Worm (Caenorhabditis elegans) whole organism, young adult: ENCODE results near the gene cpg-4.

Source experiments
- B0261.1 ChIP-seq: sonication (generic microtip); optimal IDR thresholded peaks from 2 replicates; lab custom pipeline; 2016; ENCODE audit warnings: mild to moderate bottlenecking, missing genetic modification characterization, moderate library complexity, missing compliant biosample characterization
- C06A6.2 ChIP-seq: fragments of 200-800 bp; sonication (Bioruptor generic); conservative IDR thresholded peaks from 2 replicates; pipeline ENCODE4 v1.3.6; 2022; ENCODE audit warnings: missing genetic modification characterization, missing compliant biosample characterization
- D2030.7 ChIP-seq: fragments of 200-800 bp; sonication (Bioruptor generic); IDR thresholded peaks from 2 replicates; pipeline ENCODE4 v1.3.6; 2022; ENCODE audit warnings: missing genetic modification reagents, missing genetic modification characterization, missing compliant biosample characterization
- F39B2.1 ChIP-seq: fragments of 200-800 bp; sonication (Bioruptor generic); IDR thresholded peaks from 2 replicates; pipeline ENCODE4 v1.3.6; 2022; ENCODE audit warnings: missing genetic modification reagents, missing genetic modification characterization, missing compliant biosample characterization
- F49E8.2 ChIP-seq: sonication (generic microtip); optimal IDR thresholded peaks from 3 replicates; lab custom pipeline; 2017; ENCODE audit warnings: missing genetic modification characterization, mild to moderate bottlenecking, missing compliant biosample characterization, antibody characterized with exemption, moderate library complexity; ENCODE audit not compliant: insufficient read depth
- F55B11.4 ChIP-seq: sonication (generic microtip); optimal IDR thresholded peaks from 2 replicates; lab custom pipeline; 2016; ENCODE audit warnings: missing compliant biosample characterization, missing genetic modification characterization, borderline replicate concordance; ENCODE audit not compliant: insufficient read depth
- Y53F4B.3 ChIP-seq: fragments of 200-800 bp; sonication (Bioruptor generic); IDR thresholded peaks from 2 replicates; pipeline ENCODE4 v1.3.6; 2022; ENCODE audit warnings: missing genetic modification reagents, missing genetic modification characterization, missing compliant biosample characterization
- Y56A3A.18 ChIP-seq: fragments of 200-800 bp; sonication (Bioruptor generic); IDR thresholded peaks from 2 replicates; pipeline ENCODE4 v1.3.6; 2022; ENCODE audit warnings: missing genetic modification reagents, missing genetic modification characterization, missing compliant biosample characterization
- Y79H2A.3 ChIP-seq: fragments of 200-800 bp; sonication (Bioruptor generic); conservative IDR thresholded peaks from 2 replicates; pipeline ENCODE4 v1.3.6; 2022; ENCODE audit warnings: missing genetic modification reagents, missing genetic modification characterization, missing compliant biosample characterization
- Y95B8A.8 ChIP-seq: fragments of 200-800 bp; sonication (Bioruptor generic); IDR thresholded peaks from 2 replicates; pipeline ENCODE4 v1.3.6; 2022; ENCODE audit warnings: missing genetic modification reagents, missing genetic modification characterization, missing compliant biosample characterization
- aptf-3 ChIP-seq: fragments of 200-800 bp; sonication (Bioruptor generic); IDR thresholded peaks from 2 replicates; pipeline ENCODE4 v1.3.6; 2022; ENCODE audit warnings: missing genetic modification characterization, missing compliant biosample characterization
- atf-7 ChIP-seq: sonication (generic microtip); optimal IDR thresholded peaks from 2 replicates; lab custom pipeline; 2017; ENCODE audit warnings: mild to moderate bottlenecking, missing genetic modification characterization, missing compliant biosample characterization
- athp-1 ChIP-seq: sonication (generic microtip); optimal IDR thresholded peaks from 2 replicates; lab custom pipeline; 2017; ENCODE audit warnings: mild to moderate bottlenecking, missing genetic modification characterization, missing compliant biosample characterization
- attf-3 ChIP-seq: fragments of 200-800 bp; sonication (Bioruptor generic); conservative IDR thresholded peaks from 2 replicates; pipeline ENCODE4 v1.3.6; 2022; ENCODE audit warnings: missing genetic modification reagents, missing genetic modification characterization, missing compliant biosample characterization
- attf-6 ChIP-seq: fragments of 200-800 bp; sonication (Bioruptor generic); IDR thresholded peaks from 2 replicates; pipeline ENCODE4 v1.3.6; 2022; ENCODE audit warnings: missing genetic modification reagents, missing genetic modification characterization, missing compliant biosample characterization
- bed-2 ChIP-seq: fragments of 200-800 bp; sonication (Bioruptor generic); IDR thresholded peaks from 2 replicates; pipeline ENCODE4 v1.3.6; 2022; ENCODE audit warnings: missing genetic modification reagents, missing genetic modification characterization, missing compliant biosample characterization
- ccch-3 ChIP-seq: fragments of 200-800 bp; sonication (Bioruptor generic); optimal IDR thresholded peaks from 2 replicates; lab custom pipeline; 2018; ENCODE audit warnings: mild to moderate bottlenecking, missing genetic modification characterization, missing compliant biosample characterization
- cebp-1 ChIP-seq, 2 experiments: fragments of 200-800 bp in 1 of 2; sonication (Bioruptor generic) in 1 of 2; sonication (generic microtip) in 1 of 2; IDR thresholded peaks in 1 of 2; optimal IDR thresholded peaks in 1 of 2; 2 replicates each; pipeline versions ENCODE4 v1.3.6 to Lab custom; 2017 to 2022; ENCODE audit warnings: missing compliant biosample characterization in 2 of 2, missing genetic modification characterization in 2 of 2, mild to moderate bottlenecking in 1 of 2, missing genetic modification reagents in 1 of 2, moderate library complexity in 1 of 2
- cebp-2 ChIP-seq: fragments of 200-800 bp; sonication (Bioruptor generic); IDR thresholded peaks from 2 replicates; pipeline ENCODE4 v1.3.6; 2022; ENCODE audit warnings: missing genetic modification characterization, missing compliant biosample characterization
- ceh-40 ChIP-seq: fragments of 200-800 bp; sonication (Bioruptor generic); IDR thresholded peaks from 2 replicates; pipeline ENCODE4 v1.3.6; 2022; ENCODE audit warnings: missing genetic modification characterization, missing compliant biosample characterization
- ceh-58 ChIP-seq: fragments of 200-800 bp; sonication (Bioruptor generic); IDR thresholded peaks from 2 replicates; pipeline ENCODE4 v1.3.6; 2022; ENCODE audit warnings: missing genetic modification characterization, missing compliant biosample characterization
- dpff-1 ChIP-seq: sonication (generic microtip); optimal IDR thresholded peaks from 2 replicates; lab custom pipeline; 2017; ENCODE audit warnings: mild to moderate bottlenecking, missing genetic modification characterization, missing compliant biosample characterization
- dpl-1 ChIP-seq: fragments of 150-350 bp; optimal IDR thresholded peaks from 2 replicates; lab custom pipeline; 2014; ENCODE audit warnings: missing biosample characterization, missing genetic modification reagents, missing genetic modification characterization
- hlh-26 ChIP-seq: fragments of 200-800 bp; sonication (Bioruptor generic); conservative IDR thresholded peaks from 2 replicates; pipeline ENCODE4 v1.3.6; 2022; ENCODE audit warnings: missing genetic modification reagents, missing genetic modification characterization, missing compliant biosample characterization
- hmg-1.2 ChIP-seq: fragments of 200-800 bp; sonication (Bioruptor generic); IDR thresholded peaks from 2 replicates; pipeline ENCODE4 v1.3.6; 2022; ENCODE audit warnings: missing genetic modification reagents, missing genetic modification characterization, missing compliant biosample characterization
- hmg-20 ChIP-seq: fragments of 200-800 bp; sonication (Bioruptor generic); IDR thresholded peaks from 2 replicates; pipeline ENCODE4 v1.3.6; 2022; ENCODE audit warnings: missing genetic modification reagents, missing genetic modification characterization, missing compliant biosample characterization
- hsf-1 ChIP-seq: fragments of 200-800 bp; sonication (Bioruptor generic); IDR thresholded peaks from 2 replicates; pipeline ENCODE4 v1.3.6; 2022; ENCODE audit warnings: missing genetic modification reagents, missing genetic modification characterization, missing compliant biosample characterization
- lin-40 ChIP-seq: sonication (generic microtip); optimal IDR thresholded peaks from 2 replicates; lab custom pipeline; 2016; ENCODE audit warnings: missing genetic modification characterization, mild to moderate bottlenecking, missing compliant biosample characterization, missing genotype, missing genetic modification reagents
- lin-54 ChIP-seq: fragments of 200-800 bp; sonication (Bioruptor generic); optimal IDR thresholded peaks from 2 replicates; lab custom pipeline; 2018; ENCODE audit warnings: mild to moderate bottlenecking, missing genetic modification characterization, missing compliant biosample characterization
- lir-1 ChIP-seq: fragments of 200-800 bp; sonication (Bioruptor generic); conservative IDR thresholded peaks from 2 replicates; pipeline ENCODE4 v1.3.6; 2022; ENCODE audit warnings: missing genetic modification reagents, missing genetic modification characterization, missing compliant biosample characterization
- madf-8 ChIP-seq: fragments of 200-800 bp; sonication (Bioruptor generic); conservative IDR thresholded peaks from 2 replicates; pipeline ENCODE4 v1.3.6; 2022; ENCODE audit warnings: missing genetic modification reagents, missing genetic modification characterization, missing compliant biosample characterization
- mxl-1 ChIP-seq: sonication (generic microtip); optimal IDR thresholded peaks from 2 replicates; lab custom pipeline; 2016; ENCODE audit warnings: missing genetic modification characterization, missing compliant biosample characterization
- nhr-90 ChIP-seq: sonication (generic microtip); optimal IDR thresholded peaks from 2 replicates; lab custom pipeline; 2016; ENCODE audit warnings: missing genotype, mild to moderate bottlenecking, missing genetic modification characterization, missing compliant biosample characterization
- pbrm-1 ChIP-seq: fragments of 200-800 bp; sonication (Bioruptor generic); IDR thresholded peaks from 2 replicates; pipeline ENCODE4 v1.3.6; 2022; ENCODE audit warnings: missing genetic modification reagents, missing genetic modification characterization, missing compliant biosample characterization
- rpc-1 ChIP-seq, 2 experiments: fragments of 150-350 bp in 1 of 2; sonication (generic microtip) in 1 of 2; optimal IDR thresholded peaks; 2 replicates each; lab custom pipeline; 2014 to 2018; ENCODE audit warnings: missing biosample characterization in 1 of 2, missing genetic modification characterization in 1 of 2, missing genetic modification reagents in 1 of 2, missing genotype in 1 of 2
- snpc-1.1 ChIP-seq: sonication (generic microtip); optimal IDR thresholded peaks from 2 replicates; lab custom pipeline; 2017; ENCODE audit warnings: missing genetic modification characterization, mild to moderate bottlenecking, missing compliant biosample characterization, antibody characterized with exemption, moderate library complexity, missing genotype, missing genetic modification reagents; ENCODE audit not compliant: insufficient read depth
- snpc-1.3 ChIP-seq: sonication (generic microtip); optimal IDR thresholded peaks from 2 replicates; lab custom pipeline; 2017; ENCODE audit warnings: missing genetic modification characterization, mild to moderate bottlenecking, missing compliant biosample characterization, antibody characterized with exemption, moderate library complexity, missing genotype, missing genetic modification reagents; ENCODE audit not compliant: insufficient read depth
- snpc-4 ChIP-seq, 5 experiments: fragments of 150-350 bp in 1 of 5; sonication (generic microtip) in 4 of 5; optimal IDR thresholded peaks; 2 replicates each; lab custom pipeline; 2014 to 2018; ENCODE audit warnings: missing genetic modification characterization in 5 of 5, missing biosample characterization in 3 of 5, antibody characterized with exemption in 2 of 5, mild to moderate bottlenecking in 2 of 5, missing compliant biosample characterization in 2 of 5, missing genotype in 2 of 5, moderate library complexity in 2 of 5, missing genetic modification reagents in 1 of 5
- sptf-2 ChIP-seq: fragments of 200-800 bp; sonication (Bioruptor generic); optimal IDR thresholded peaks from 2 replicates; lab custom pipeline; 2018; ENCODE audit warnings: mild to moderate bottlenecking, missing genetic modification characterization, missing compliant biosample characterization
- tbp1 ChIP-seq: fragments of 200-800 bp; sonication (Bioruptor generic); optimal IDR thresholded peaks from 2 replicates; lab custom pipeline; 2018; ENCODE audit warnings: mild to moderate bottlenecking, missing genetic modification characterization, missing compliant biosample characterization
- tbx-9 ChIP-seq: sonication (generic microtip); optimal IDR thresholded peaks from 2 replicates; lab custom pipeline; 2016; ENCODE audit warnings: borderline replicate concordance, missing genetic modification characterization, inconsistent platforms, missing compliant biosample characterization
- tlf-1 ChIP-seq: fragments of 200-800 bp; sonication (Bioruptor generic); optimal IDR thresholded peaks from 2 replicates; lab custom pipeline; 2018; ENCODE audit warnings: mild to moderate bottlenecking, missing genetic modification characterization, missing compliant biosample characterization
- unc-130 ChIP-seq: sonication (generic microtip); optimal IDR thresholded peaks from 2 replicates; lab custom pipeline; 2016; ENCODE audit warnings: missing genetic modification reagents, missing genetic modification characterization, missing compliant biosample characterization
- zim-3 ChIP-seq: sonication (generic microtip); optimal IDR thresholded peaks from 2 replicates; lab custom pipeline; 2017; ENCODE audit warnings: mild to moderate bottlenecking, missing genetic modification characterization, moderate library complexity, missing compliant biosample characterization
- ztf-25 ChIP-seq: fragments of 200-800 bp; sonication (Bioruptor generic); IDR thresholded peaks from 2 replicates; pipeline ENCODE4 v1.3.6; 2022; ENCODE audit warnings: missing genetic modification reagents, missing genetic modification characterization, missing compliant biosample characterization
- ztf-6 ChIP-seq: fragments of 200-800 bp; sonication (Bioruptor generic); IDR thresholded peaks from 2 replicates; pipeline ENCODE4 v1.3.6; 2022; ENCODE audit warnings: missing genetic modification reagents, missing genetic modification characterization, missing compliant biosample characterization

cpg-4 gene

ce11 chrV:6018944-6019450 lies 22.8 kb downstream of the cpg-4 start, which contains the start of gene picc-1 (continued):
- TF ChIP-seq bed-2 (GFP tag; lab: Robert Waterston, UW): no peak
- TF ChIP-seq F39B2.1: no peak
- TF ChIP-seq sptf-2 (GFP tag; lab: Kevin White, UChicago): no peak
- no peak for TF ChIP-seq lir-1 (GFP tag; lab: Robert Waterston, UW)
- TF ChIP-seq lin-40 (tag; lab: Kevin White, UChicago): peak; percentile 25
- no peak for TF ChIP-seq ceh-58 (GFP tag; lab: Robert Waterston, UW)
- TF ChIP-seq F49E8.2: no peak
- no peak for TF ChIP-seq aptf-3
- TF ChIP-seq lin-54 (GFP tag; lab: Kevin White, UChicago): peak; percentile 29
- TF ChIP-seq tlf-1 (GFP tag; lab: Kevin White, UChicago): no peak
- TF ChIP-seq Y56A3A.18: 0 out of 2 replicates have a peak, but pooled peaks have one; percentile 23
- TF ChIP-seq nhr-90 (tag; lab: Kevin White, UChicago): no peak
- no peak for TF ChIP-seq F55B11.4 (tag; lab: Kevin White, UChicago)
- peak; percentile 34; the same call in 1 of the 2 replicates for TF ChIP-seq D2030.7
- TF ChIP-seq rpc-1 (optimal IDR thresholded peaks at IDR 0.05; lab: Kevin White, UChicago): no peak
- no peak for TF ChIP-seq rpc-1 (tag; optimal IDR thresholded peaks at IDR 0.05; lab: Kevin White, UChicago)
- TF ChIP-seq atf-7: no peak
- no peak for TF ChIP-seq ztf-6 (GFP tag; lab: Robert Waterston, UW)
- no peak for TF ChIP-seq mxl-1 (tag; lab: Kevin White, UChicago)
- TF ChIP-seq ceh-40 (GFP tag; lab: Robert Waterston, UW): no peak
- TF ChIP-seq snpc-4 (GFP tag; optimal IDR thresholded peaks at IDR 0.05; lab: Kevin White, UChicago): no peak
- peak in 2 of 4 experiments; percentile 15 to 24 for TF ChIP-seq snpc-4 (tag; optimal IDR thresholded peaks at IDR 0.05; lab: Kevin White, UChicago)
- peak; percentile 7 for TF ChIP-seq athp-1
- no peak for TF ChIP-seq snpc-1.3 (tag; lab: Kevin White, UChicago)
- TF ChIP-seq tbp1 (GFP tag; lab: Kevin White, UChicago): peak; percentile 26
- no peak for TF ChIP-seq zim-3 (tag; lab: Kevin White, UChicago)
- no peak for TF ChIP-seq dpl-1
- TF ChIP-seq cebp-1 (GFP tag; IDR thresholded peaks at IDR 0.05; lab: Robert Waterston, UW): peak; percentile 21; the same call in 1 of the 2 replicates
- peak; percentile 7 for TF ChIP-seq cebp-1 (tag; optimal IDR thresholded peaks at IDR 0.05; lab: Kevin White, UChicago)
- no peak for TF ChIP-seq unc-130 (GFP tag; lab: Kevin White, UChicago)
- no peak for TF ChIP-seq dpff-1
- TF ChIP-seq hsf-1: 0 out of 2 replicates have a peak, but pooled peaks have one; percentile 51
- TF ChIP-seq hmg-1.2: no peak
- 0 out of 2 replicates have a peak, but pooled peaks have one; percentile 51 for TF ChIP-seq Y95B8A.8 (GFP tag; lab: Robert Waterston, UW)
- TF ChIP-seq tbx-9 (tag; lab: Kevin White, UChicago): no peak
- TF ChIP-seq snpc-1.1 (tag; lab: Kevin White, UChicago): no peak
- TF ChIP-seq hlh-26: no peak
- no peak for TF ChIP-seq C06A6.2 (GFP tag; lab: Robert Waterston, UW)
- no peak; the same call in 1 of the 2 replicates for TF ChIP-seq attf-6 (GFP tag; lab: Robert Waterston, UW)
- TF ChIP-seq Y79H2A.3 (GFP tag; lab: Robert Waterston, UW): peak; percentile 84
- no peak for TF ChIP-seq Y53F4B.3 (GFP tag; lab: Robert Waterston, UW)
- TF ChIP-seq cebp-2 (GFP tag; lab: Robert Waterston, UW): no peak
- no peak for TF ChIP-seq madf-8 (GFP tag; lab: Robert Waterston, UW)
- no peak for TF ChIP-seq ccch-3 (GFP tag; lab: Kevin White, UChicago)
- no peak for TF ChIP-seq hmg-20 (GFP tag; lab: Robert Waterston, UW)
- peak; percentile 42; the same call in 1 of the 2 replicates for TF ChIP-seq attf-3 (GFP tag; lab: Robert Waterston, UW)
- no peak; the same call in 1 of the 2 replicates for TF ChIP-seq pbrm-1 (GFP tag; lab: Robert Waterston, UW)
- no peak for TF ChIP-seq ztf-25 (GFP tag; lab: Robert Waterston, UW)
- no peak for TF ChIP-seq B0261.1 (tag; lab: Kevin White, UChicago)
